Worm (Caenorhabditis elegans) whole organism, L3 larva: ENCODE measurements around the gene M163.5.
A peak's percentile ranks its signal among the peaks of the same experiment; 100 is the strongest.

Experiments used
- R02D3.7 ChIP-seq: fragments of 150-350 bp; optimal IDR thresholded peaks from 2 replicates; lab custom pipeline; 2014; ENCODE audit warnings: missing biosample characterization, missing genetic modification characterization
- ceh-28 ChIP-seq: fragments of 150-350 bp; optimal IDR thresholded peaks from 2 replicates; lab custom pipeline; 2014; ENCODE audit warnings: missing biosample characterization, missing genetic modification reagents, missing genetic modification characterization
- ceh-9 ChIP-seq: sonication (generic microtip); optimal IDR thresholded peaks from 2 replicates; lab custom pipeline; 2018; ENCODE audit warnings: missing biosample characterization, missing genetic modification characterization
- daf-12 ChIP-seq: fragments of 150-350 bp; optimal IDR thresholded peaks from 2 replicates; lab custom pipeline; 2014; ENCODE audit warnings: missing biosample characterization, missing genetic modification reagents, missing genetic modification characterization
- egl-27 ChIP-seq: sonication (generic microtip); optimal IDR thresholded peaks from 4 replicates; lab custom pipeline; 2017; ENCODE audit warnings: missing biosample characterization, missing genetic modification reagents, missing genetic modification characterization
- egl-5 ChIP-seq: fragments of 150-350 bp; optimal IDR thresholded peaks from 2 replicates; lab custom pipeline; 2017; ENCODE audit warnings: missing biosample characterization, missing genetic modification reagents, missing genetic modification characterization, inconsistent platforms
- elt-1 ChIP-seq: fragments of 150-350 bp; optimal IDR thresholded peaks from 2 replicates; lab custom pipeline; 2014; ENCODE audit warnings: missing biosample characterization, missing genetic modification characterization
- elt-2 ChIP-seq: sonication (generic microtip); optimal IDR thresholded peaks from 2 replicates; lab custom pipeline; 2016; ENCODE audit warnings: missing genetic modification reagents, mild to moderate bottlenecking, missing genetic modification characterization, missing compliant biosample characterization
- elt-3 ChIP-seq, 3 experiments: fragments of 150-350 bp in 1 of 3; sonication (generic microtip) in 2 of 3; optimal IDR thresholded peaks; 2 replicates in 2 of 3; 4 replicates in 1 of 3; lab custom pipeline; 2014 to 2017; ENCODE audit warnings: missing biosample characterization in 3 of 3, missing genetic modification characterization in 3 of 3
- eor-1 ChIP-seq, 2 experiments: fragments of 150-350 bp; optimal IDR thresholded peaks; 2 replicates each; lab custom pipeline; 2014 to 2018; ENCODE audit warnings: missing biosample characterization in 2 of 2, missing genetic modification characterization in 2 of 2
- fkh-10 ChIP-seq: sonication (generic microtip); optimal IDR thresholded peaks from 2 replicates; lab custom pipeline; 2017; ENCODE audit warnings: missing biosample characterization, missing genetic modification reagents, missing genetic modification characterization
- fkh-2 ChIP-seq: fragments of 150-350 bp; optimal IDR thresholded peaks from 2 replicates; lab custom pipeline; 2014; ENCODE audit warnings: missing biosample characterization, missing genetic modification reagents, missing genetic modification characterization
- hmg-11 ChIP-seq: sonication (generic microtip); optimal IDR thresholded peaks from 2 replicates; lab custom pipeline; 2016; ENCODE audit warnings: missing genetic modification characterization, missing compliant biosample characterization
- jun-1 ChIP-seq: fragments of 150-350 bp; optimal IDR thresholded peaks from 2 replicates; lab custom pipeline; 2014; ENCODE audit warnings: missing biosample characterization, missing genetic modification reagents, missing genetic modification characterization
- lin-15B ChIP-seq: fragments of 150-350 bp; optimal IDR thresholded peaks from 2 replicates; lab custom pipeline; 2014; ENCODE audit warnings: missing biosample characterization, missing genetic modification characterization
- lin-39 ChIP-seq: fragments of 150-350 bp; optimal IDR thresholded peaks from 2 replicates; lab custom pipeline; 2018; ENCODE audit warnings: missing biosample characterization, missing genetic modification reagents, missing genetic modification characterization
- mdl-1 ChIP-seq: fragments of 150-350 bp; optimal IDR thresholded peaks from 2 replicates; lab custom pipeline; 2014; ENCODE audit warnings: missing biosample characterization, missing genetic modification characterization
- mml-1 ChIP-seq: fragments of 150-350 bp; sonication (generic microtip); optimal IDR thresholded peaks from 3 replicates; lab custom pipeline; 2014; ENCODE audit warnings: missing biosample characterization, missing genetic modification characterization
- nfya-1 ChIP-seq: sonication (generic microtip); optimal IDR thresholded peaks from 2 replicates; lab custom pipeline; 2017; ENCODE audit warnings: missing genetic modification characterization, mild to moderate bottlenecking, missing compliant biosample characterization, antibody characterized with exemption, moderate library complexity; ENCODE audit not compliant: insufficient read depth
- nhr-11 ChIP-seq: fragments of 150-350 bp; optimal IDR thresholded peaks from 2 replicates; lab custom pipeline; 2014; ENCODE audit warnings: missing biosample characterization, missing genetic modification characterization
- nhr-12 ChIP-seq: fragments of 150-350 bp; optimal IDR thresholded peaks from 2 replicates; lab custom pipeline; 2014; ENCODE audit warnings: missing biosample characterization, missing genetic modification characterization
- nhr-23 ChIP-seq: fragments of 150-350 bp; optimal IDR thresholded peaks from 2 replicates; lab custom pipeline; 2014; ENCODE audit warnings: missing biosample characterization, missing genetic modification reagents, missing genetic modification characterization
- nhr-237 ChIP-seq: fragments of 150-350 bp; optimal IDR thresholded peaks from 2 replicates; lab custom pipeline; 2014; ENCODE audit warnings: missing biosample characterization, missing genetic modification characterization
- nhr-25 ChIP-seq: sonication (generic microtip); optimal IDR thresholded peaks from 2 replicates; lab custom pipeline; 2017; ENCODE audit warnings: missing biosample characterization, missing genetic modification characterization
- nhr-28 ChIP-seq: fragments of 150-350 bp; optimal IDR thresholded peaks from 2 replicates; lab custom pipeline; 2014; ENCODE audit warnings: missing biosample characterization, missing genetic modification characterization
- nhr-43 ChIP-seq: sonication (generic microtip); optimal IDR thresholded peaks from 2 replicates; lab custom pipeline; 2016; ENCODE audit warnings: mild to moderate bottlenecking, missing genetic modification characterization, missing compliant biosample characterization; ENCODE audit not compliant: poor library complexity, severe bottlenecking
- nhr-67 ChIP-seq: fragments of 150-350 bp; optimal IDR thresholded peaks from 2 replicates; lab custom pipeline; 2014; ENCODE audit warnings: missing biosample characterization, missing genetic modification characterization
- nhr-76 ChIP-seq: fragments of 150-350 bp; sonication (generic microtip); optimal IDR thresholded peaks from 5 replicates; lab custom pipeline; 2014; ENCODE audit warnings: missing biosample characterization, missing genetic modification characterization
- nhr-77 ChIP-seq: fragments of 150-350 bp; optimal IDR thresholded peaks from 2 replicates; lab custom pipeline; 2014; ENCODE audit warnings: missing biosample characterization, missing genetic modification characterization
- pha-4 ChIP-seq: fragments of 150-350 bp; optimal IDR thresholded peaks from 2 replicates; lab custom pipeline; 2014; ENCODE audit warnings: missing biosample characterization, missing genetic modification reagents, missing genetic modification characterization
- pqm-1 ChIP-seq: fragments of 150-350 bp; optimal IDR thresholded peaks from 2 replicates; lab custom pipeline; 2017; ENCODE audit warnings: missing biosample characterization, missing genetic modification characterization, inconsistent platforms
- sea-2 ChIP-seq: fragments of 150-350 bp; sonication (generic microtip); optimal IDR thresholded peaks from 4 replicates; lab custom pipeline; 2014; ENCODE audit warnings: missing biosample characterization, missing genetic modification reagents, missing genetic modification characterization
- skn-1 ChIP-seq: fragments of 150-350 bp; optimal IDR thresholded peaks from 2 replicates; lab custom pipeline; 2014; ENCODE audit warnings: missing biosample characterization, missing genetic modification characterization
- tbx-2 ChIP-seq: sonication (generic microtip); optimal IDR thresholded peaks from 2 replicates; lab custom pipeline; 2016; ENCODE audit warnings: mild to moderate bottlenecking, missing genetic modification characterization, missing compliant biosample characterization
- unc-39 ChIP-seq: sonication (generic microtip); optimal IDR thresholded peaks from 4 replicates; lab custom pipeline; 2017; ENCODE audit warnings: missing biosample characterization, missing genetic modification characterization
- unc-62 ChIP-seq: fragments of 150-350 bp; sonication (generic microtip); optimal IDR thresholded peaks from 4 replicates; lab custom pipeline; 2014; ENCODE audit warnings: missing biosample characterization, missing genetic modification reagents, missing genetic modification characterization
- zag-1 ChIP-seq: fragments of 150-350 bp; optimal IDR thresholded peaks from 2 replicates; lab custom pipeline; 2014; ENCODE audit warnings: missing biosample characterization, missing genetic modification characterization
- ztf-11 ChIP-seq: fragments of 150-350 bp; optimal IDR thresholded peaks from 2 replicates; lab custom pipeline; 2014; ENCODE audit warnings: missing biosample characterization, missing genetic modification characterization
- ztf-4 ChIP-seq: fragments of 150-350 bp; optimal IDR thresholded peaks from 2 replicates; lab custom pipeline; 2014; ENCODE audit warnings: missing biosample characterization, missing genetic modification characterization

Gene M163.5

ce11 chrX:14507992-14508391 lies 34.2 kb downstream of the M163.5 start:
- no peak for TF ChIP-seq nhr-67
- no peak for TF ChIP-seq fkh-2 (tag; lab: Kevin White, UChicago)
- TF ChIP-seq skn-1 (tag; lab: Kevin White, UChicago), result no peak
- TF ChIP-seq R02D3.7, result no peak
- TF ChIP-seq ceh-9, result no peak
- no peak for TF ChIP-seq zag-1 (tag; lab: Kevin White, UChicago)
- TF ChIP-seq egl-27 (tag; lab: Kevin White, UChicago), result peak; percentile 8
- peak; percentile 42 for TF ChIP-seq nhr-23
- TF ChIP-seq eor-1 (tag; optimal IDR thresholded peaks at IDR 0.05; lab: Kevin White, UChicago), result no peak
- TF ChIP-seq elt-2 (tag; lab: Kevin White, UChicago), result no peak
- no peak for TF ChIP-seq egl-5 (tag; lab: Kevin White, UChicago)
- TF ChIP-seq nhr-76 (tag; lab: Kevin White, UChicago), result no peak
- TF ChIP-seq tbx-2 (tag; lab: Kevin White, UChicago), result no peak
- peak in 1 of 3 experiments; percentile 35 for TF ChIP-seq elt-3 (tag; optimal IDR thresholded peaks at IDR 0.05; lab: Kevin White, UChicago)
- TF ChIP-seq jun-1 (tag; lab: Kevin White, UChicago), result no peak
- no peak for TF ChIP-seq pha-4
- TF ChIP-seq nhr-43 (tag; lab: Kevin White, UChicago), result peak; percentile 77
- TF ChIP-seq mml-1 (tag; lab: Kevin White, UChicago), result no peak
- TF ChIP-seq sea-2 (GFP tag; lab: Kevin White, UChicago), result no peak
- TF ChIP-seq nhr-12 (tag; lab: Kevin White, UChicago), result no peak
- TF ChIP-seq fkh-10 (GFP tag; lab: Kevin White, UChicago), result no peak
- peak; percentile 98 for TF ChIP-seq nhr-25
- TF ChIP-seq elt-1 (tag; lab: Kevin White, UChicago), result peak; percentile 79
- TF ChIP-seq unc-62, result peak; percentile 38
- no peak for TF ChIP-seq ztf-11
- no peak for TF ChIP-seq nfya-1 (tag; lab: Kevin White, UChicago)

- TF ChIP-seq nhr-11 (tag; lab: Kevin White, UChicago), result peak; percentile 59
- TF ChIP-seq jun-1 (tag; lab: Kevin White, UChicago), result no peak
- TF ChIP-seq pqm-1 (tag; lab: Kevin White, UChicago), result no peak
- TF ChIP-seq nhr-25, result peak; percentile 82
- TF ChIP-seq ztf-4, result no peak
- TF ChIP-seq daf-12 (tag; lab: Kevin White, UChicago), result no peak
- peak; percentile 89 for TF ChIP-seq elt-1 (tag; lab: Kevin White, UChicago)
- TF ChIP-seq elt-2 (tag; lab: Kevin White, UChicago), result peak; percentile 13
- no peak for TF ChIP-seq nhr-12 (tag; lab: Kevin White, UChicago)
- TF ChIP-seq nfya-1 (tag; lab: Kevin White, UChicago), result peak; percentile 45
- peak; percentile 61 for TF ChIP-seq nhr-43 (tag; lab: Kevin White, UChicago)
- TF ChIP-seq nhr-77 (tag; lab: Kevin White, UChicago), result no peak
- TF ChIP-seq hmg-11 (tag; lab: Kevin White, UChicago), result no peak
- peak; percentile 90 for TF ChIP-seq nhr-23
- peak; percentile 62 for TF ChIP-seq ceh-28 (tag; lab: Kevin White, UChicago)
- TF ChIP-seq nhr-28 (tag; lab: Kevin White, UChicago), result no peak
- peak; percentile 45 to 69 (median 60) for TF ChIP-seq elt-3 (tag; optimal IDR thresholded peaks at IDR 0.05; lab: Kevin White, UChicago)
- TF ChIP-seq lin-39 (tag; lab: Kevin White, UChicago), result peak; percentile 58
- TF ChIP-seq egl-27 (tag; lab: Kevin White, UChicago), result peak; percentile 15
- peak; percentile 12 for TF ChIP-seq lin-15B
- peak; percentile 91 for TF ChIP-seq unc-62
- TF ChIP-seq egl-5 (tag; lab: Kevin White, UChicago), result peak; percentile 34
- TF ChIP-seq, all 47 proteins: peak for 14
Observed at ce11 chrX:14508823-14509259, 35.0 kb downstream of the M163.5 start.

- TF ChIP-seq jun-1 (tag; lab: Kevin White, UChicago), result no peak
- no peak for TF ChIP-seq ztf-11
- TF ChIP-seq hmg-11 (tag; lab: Kevin White, UChicago), result no peak
- TF ChIP-seq nhr-25, result no peak
- no peak for TF ChIP-seq unc-62
- TF ChIP-seq nhr-237 (tag; lab: Kevin White, UChicago), result no peak
- no peak for TF ChIP-seq mdl-1
- TF ChIP-seq unc-39 (tag; lab: Kevin White, UChicago), result no peak
- TF ChIP-seq, all 47 proteins: peak for 0
Observed at ce11 chrX:14510358-14510757, 36.5 kb downstream of the M163.5 start.
